Worm (Caenorhabditis elegans) whole organism, mixed stage, embryonic: Measurements from ENCODE around the gene odd-1.

Experiments used
- bed-3 ChIP-seq: fragments of 200-800 bp; sonication (Bioruptor generic); optimal IDR thresholded peaks from 3 replicates; lab custom pipeline; 2018; ENCODE audit warnings: mild to moderate bottlenecking, missing genetic modification characterization, moderate library complexity, missing compliant biosample characterization
- elt-3 ChIP-seq: fragments of 150-350 bp; optimal IDR thresholded peaks from 2 replicates; lab custom pipeline; 2014; ENCODE audit warnings: missing biosample characterization, missing genetic modification characterization
- lin-32 ChIP-seq: fragments of 200-800 bp; sonication (Bioruptor generic); optimal IDR thresholded peaks from 2 replicates; lab custom pipeline; 2018; ENCODE audit warnings: mild to moderate bottlenecking, missing genetic modification characterization, missing compliant biosample characterization
- lsy-2 ChIP-seq: fragments of 150-350 bp; optimal IDR thresholded peaks from 2 replicates; lab custom pipeline; 2014; ENCODE audit warnings: missing biosample characterization, missing genetic modification characterization
- mab-5 ChIP-seq: fragments of 150-350 bp; optimal IDR thresholded peaks from 2 replicates; lab custom pipeline; 2014; ENCODE audit warnings: missing biosample characterization, missing genetic modification characterization
- nhr-12 ChIP-seq: fragments of 150-350 bp; optimal IDR thresholded peaks from 2 replicates; lab custom pipeline; 2014; ENCODE audit warnings: missing biosample characterization, missing genetic modification characterization
- sptf-1 ChIP-seq: sonication (generic microtip); optimal IDR thresholded peaks from 2 replicates; lab custom pipeline; 2017; ENCODE audit warnings: mild to moderate bottlenecking, missing genetic modification characterization, moderate library complexity, missing compliant biosample characterization
- tbx-8 ChIP-seq: fragments of 200-800 bp; sonication (Bioruptor generic); optimal IDR thresholded peaks from 2 replicates; lab custom pipeline; 2018; ENCODE audit warnings: mild to moderate bottlenecking, missing genetic modification characterization, moderate library complexity, missing compliant biosample characterization
- unc-62 ChIP-seq: fragments of 150-350 bp; optimal IDR thresholded peaks from 2 replicates; lab custom pipeline; 2014; ENCODE audit warnings: missing biosample characterization, missing genetic modification reagents, missing genetic modification characterization
- ztf-11 ChIP-seq: fragments of 150-350 bp; optimal IDR thresholded peaks from 2 replicates; lab custom pipeline; 2014; ENCODE audit warnings: missing biosample characterization, missing genetic modification characterization

DNA sequence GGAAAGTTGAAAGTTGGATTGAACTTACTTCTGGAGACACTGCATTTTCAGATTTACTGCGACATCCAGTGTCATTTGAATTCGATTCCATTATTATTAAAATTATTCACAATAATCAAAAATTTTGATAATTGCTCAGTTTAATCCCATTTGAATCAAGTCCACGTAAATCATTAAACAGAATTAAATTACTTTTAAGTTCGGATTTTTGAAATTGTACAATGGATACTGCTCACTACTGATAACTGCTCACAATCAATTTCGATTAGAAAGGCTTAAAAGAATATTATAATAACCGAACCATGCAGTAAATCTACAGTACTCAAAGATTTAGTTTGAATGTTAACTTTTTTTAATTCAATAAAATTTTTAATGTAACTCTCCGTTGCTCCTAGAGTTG lies 43.9 kb upstream of the odd-1 start, which contains the start of gene R01H2.4:
- TF ChIP-seq unc-62 (GFP tag; lab: Kevin White, UChicago) (no peak), mab-5 (no peak), nhr-12 (no peak), lsy-2 (tag; lab: Kevin White, UChicago) (no peak), ztf-11 (tag; lab: Kevin White, UChicago) (no peak), sptf-1 (tag; lab: Kevin White, UChicago) (no peak), elt-3 (tag; lab: Kevin White, UChicago) (no peak), bed-3 (GFP tag; lab: Kevin White, UChicago) (no peak), lin-32 (GFP tag; lab: Kevin White, UChicago) (no peak), tbx-8 (GFP tag; lab: Kevin White, UChicago) (no peak)
